Worm (Caenorhabditis elegans): ENCODE measurements around the gene math-41.

DNA sequence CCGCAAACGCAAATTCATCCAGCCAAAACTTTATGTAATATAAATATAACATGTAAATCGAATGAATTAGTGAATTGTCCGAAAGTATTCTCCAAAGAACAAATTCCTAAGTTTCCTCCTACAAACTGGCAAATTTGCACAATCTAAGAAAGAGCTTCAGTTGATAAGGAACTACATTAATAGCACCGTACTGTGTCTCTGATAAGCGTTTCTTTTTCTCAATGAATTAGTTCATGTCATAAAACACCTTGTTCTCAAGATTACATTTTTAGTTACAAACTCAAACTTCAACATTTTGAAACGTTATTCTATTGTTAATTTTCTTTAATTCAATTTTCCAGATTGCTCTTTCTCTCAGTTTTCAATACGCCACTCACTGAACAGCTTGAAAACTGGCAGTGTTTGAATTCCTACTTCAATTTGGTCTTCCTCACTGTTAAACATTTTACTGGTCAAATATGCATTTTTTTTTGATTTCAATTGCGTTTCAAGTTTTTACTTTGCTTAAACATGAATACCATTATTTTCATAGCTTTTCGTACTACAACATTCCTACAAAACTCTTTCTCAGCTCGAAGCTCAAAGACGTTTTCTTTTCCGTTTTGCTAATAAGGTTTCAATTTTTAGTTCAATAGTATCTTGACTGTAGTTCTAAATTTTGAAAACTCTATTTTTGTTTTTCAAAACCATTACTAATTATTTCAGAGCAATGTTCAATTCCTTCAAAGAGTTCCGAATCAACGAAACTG is 41.4 kb downstream of the math-41 start, which contains the start of gene math-15:
- TF ChIP-seq bed-2 (GFP tag; IDR thresholded peaks at IDR 0.05) (no peak), ekl-4 (GFP tag; IDR thresholded peaks at IDR 0.05) (no peak), rec-8 (tag; optimal IDR thresholded peaks at IDR 0.05) (no peak), D2030.7 (GFP tag; IDR thresholded peaks at IDR 0.05) (no peak), madf-6 (GFP tag; IDR thresholded peaks at IDR 0.05) (no peak), efl-1 (GFP tag; optimal IDR thresholded peaks at IDR 0.05) (no peak), F49E8.2 (tag; optimal IDR thresholded peaks at IDR 0.05; ENCODE audit: insufficient read depth) (no peak)

Measured in whole organism, young adult.